Worm (Caenorhabditis elegans) whole organism, dauer: ENCODE data around the gene spig-6.
"Not testable (repeated sequence)": the region's sequence is repeated elsewhere in the genome, so short reads cannot be mapped to it uniquely, and the experiment has no call there.

ENCODE experiments used
- unc-62 ChIP-seq: sonication (generic microtip); optimal IDR thresholded peaks from 2 replicates; lab custom pipeline; 2017; ENCODE audit warnings: missing biosample characterization, missing genetic modification reagents, missing genetic modification characterization

The spig-6 gene

DNA sequence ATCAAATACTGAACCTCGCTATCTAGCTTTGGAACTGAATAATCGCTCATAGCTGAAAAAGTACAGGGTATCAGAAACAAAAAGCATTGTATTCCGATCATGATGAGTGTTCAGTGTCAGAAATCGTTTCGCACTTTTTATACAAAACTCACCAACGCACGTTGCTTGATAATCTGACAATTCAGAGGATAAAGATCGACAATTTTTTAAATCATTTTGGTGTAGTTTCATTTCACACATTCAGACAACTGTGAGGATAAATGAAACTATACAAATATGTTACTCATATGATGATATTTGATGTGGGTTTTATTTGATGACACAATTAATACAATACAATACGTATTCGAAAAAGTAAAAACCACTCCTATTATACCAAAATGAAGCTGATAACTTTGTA lies 1.7 kb downstream of the spig-6 start, which contains the start of gene F57E7.2:
Gene F57E7.2, minus strand, starts transcription at position 101 of the 400 bp plus-strand sequence.
- TF ChIP-seq unc-62: no peak

DNA sequence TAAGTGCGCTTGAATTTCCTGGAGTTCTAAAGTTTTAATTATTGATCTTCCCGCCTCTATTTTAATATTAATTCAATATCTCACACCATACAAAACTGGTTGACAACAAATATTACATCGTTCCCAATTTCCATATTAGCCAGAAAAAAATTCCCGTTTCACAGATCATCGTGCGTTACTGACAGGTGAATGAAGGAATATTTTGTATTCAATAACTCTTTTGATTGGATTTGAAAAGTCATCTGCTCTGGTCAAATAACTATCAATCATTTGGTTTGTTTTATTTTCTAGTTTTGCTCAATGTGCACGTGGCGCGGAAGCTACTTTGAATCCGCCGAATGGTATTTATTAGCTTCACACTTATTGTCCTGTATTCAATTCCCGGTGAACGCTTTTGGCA lies 2.3 kb downstream of the spig-6 start, which contains the start of gene srh-139:
Gene srh-139, plus strand, starts transcription at position 301 of the 400 bp plus-strand sequence.
- no peak for TF ChIP-seq unc-62

DNA sequence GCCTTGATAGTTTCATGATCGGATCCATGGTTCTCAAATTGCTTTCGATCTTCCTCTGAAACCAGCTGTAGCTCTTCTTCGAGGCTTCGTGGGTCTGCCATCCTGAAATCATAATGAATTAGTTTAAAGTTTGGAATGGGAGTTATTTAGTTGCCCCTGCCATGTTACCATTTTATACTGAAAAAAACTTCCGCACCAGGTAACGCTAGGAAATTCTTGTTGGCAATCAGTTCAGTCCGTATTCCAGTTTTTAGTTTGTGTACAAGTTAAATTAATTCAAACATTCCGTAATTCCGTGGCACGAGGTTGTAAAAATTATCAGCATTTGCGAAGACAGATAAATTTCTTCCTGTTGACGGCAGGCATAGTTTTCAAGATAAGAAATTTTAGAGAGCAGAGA lies 6.1 kb downstream of the spig-6 start, which contains the start of gene Y32B12A.5:
Gene Y32B12A.5, minus strand, starts transcription at position 101 of the 400 bp plus-strand sequence.
- no peak for TF ChIP-seq unc-62

DNA sequence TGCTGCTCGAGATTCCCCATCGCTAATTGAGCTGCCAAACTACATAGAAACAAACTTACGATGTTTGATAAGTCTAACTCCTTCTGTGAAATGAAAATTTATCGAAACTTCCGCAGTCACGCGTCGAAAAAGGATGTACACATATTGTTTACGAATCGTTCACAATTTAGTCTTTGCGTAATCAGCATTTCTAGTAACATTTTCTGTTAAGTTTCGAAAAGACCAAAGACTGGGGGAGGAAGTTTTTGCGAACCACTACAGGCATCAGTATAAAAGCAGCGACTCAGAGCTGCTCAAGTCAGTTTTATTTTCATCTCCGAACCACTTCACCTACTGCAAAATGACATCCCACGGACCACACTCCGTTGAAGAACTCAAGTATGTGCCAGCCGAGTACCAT lies 6.8 kb downstream of the spig-6 start, which contains the start of gene sqst-4:
Gene sqst-4, plus strand, starts transcription at position 301 of the 400 bp plus-strand sequence.
- no peak for TF ChIP-seq unc-62

DNA sequence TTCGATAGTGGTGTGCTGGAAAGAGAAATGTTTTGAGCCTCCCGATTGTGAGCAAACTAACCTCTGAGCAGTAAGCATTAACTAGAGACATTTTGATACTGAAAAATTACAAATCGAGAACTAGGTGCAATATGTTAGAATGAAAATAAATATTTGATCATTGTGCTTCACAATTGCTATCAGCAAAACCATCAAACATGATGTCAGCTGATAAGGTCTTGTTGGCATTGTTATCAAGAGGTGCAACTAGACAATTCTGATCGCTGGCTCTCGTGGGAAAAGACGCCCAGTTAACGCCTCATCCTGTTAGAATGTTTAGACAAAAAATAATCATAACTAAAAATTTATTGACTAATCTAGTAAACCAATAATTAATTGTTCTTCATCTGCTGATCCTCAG lies 13.0 kb downstream of the spig-6 start, which contains the start of gene comt-2:
Gene comt-2, minus strand, starts transcription at position 131 of the 400 bp plus-strand sequence.
- TF ChIP-seq unc-62: no peak

DNA sequence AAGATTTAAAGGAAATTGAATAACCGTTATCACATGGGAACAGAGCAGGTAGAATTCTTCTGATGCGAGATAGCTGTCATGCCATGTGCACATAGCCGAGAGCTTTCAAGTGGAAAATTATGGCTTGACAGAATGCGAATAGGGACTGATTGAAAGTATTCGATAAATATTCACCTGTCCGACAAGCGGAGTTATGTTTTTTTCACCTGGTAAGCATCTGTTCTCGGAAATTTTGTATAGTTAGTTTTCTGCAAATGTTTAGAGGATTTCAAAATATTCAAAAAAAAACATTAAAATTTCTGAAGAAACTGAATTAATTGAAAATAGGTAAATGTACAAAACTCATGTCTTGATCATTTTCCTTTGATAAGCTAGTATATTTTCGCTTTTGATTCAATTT lies 16.1 kb downstream of the spig-6 start, which contains the start of gene srh-136:
Gene srh-136, minus strand, starts transcription at position 93 of the 400 bp plus-strand sequence.
- no peak for TF ChIP-seq unc-62

DNA sequence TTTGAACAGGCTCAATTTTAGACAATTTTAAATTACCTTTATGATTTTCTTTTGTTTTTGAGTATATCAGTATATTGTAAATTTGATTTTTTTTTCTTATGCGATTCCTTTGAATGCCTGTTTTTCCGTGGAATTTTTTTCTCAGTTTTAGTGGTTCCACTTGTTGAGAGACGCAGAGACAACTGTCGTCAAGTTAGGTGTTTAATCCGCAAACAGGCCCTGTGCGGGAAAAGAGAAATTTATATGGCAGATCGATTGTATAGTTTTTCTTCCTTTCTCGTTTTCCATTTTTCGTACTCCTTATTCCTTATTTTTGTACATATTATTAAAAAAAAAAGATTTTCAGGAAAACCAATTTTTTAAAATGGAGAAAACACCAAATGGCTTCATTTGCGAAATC lies 17.6 kb downstream of the spig-6 start, which contains the start of gene F36D3.1:
Gene F36D3.1, plus strand, starts transcription at position 347 of the 400 bp plus-strand sequence.
- TF ChIP-seq unc-62: no peak

DNA sequence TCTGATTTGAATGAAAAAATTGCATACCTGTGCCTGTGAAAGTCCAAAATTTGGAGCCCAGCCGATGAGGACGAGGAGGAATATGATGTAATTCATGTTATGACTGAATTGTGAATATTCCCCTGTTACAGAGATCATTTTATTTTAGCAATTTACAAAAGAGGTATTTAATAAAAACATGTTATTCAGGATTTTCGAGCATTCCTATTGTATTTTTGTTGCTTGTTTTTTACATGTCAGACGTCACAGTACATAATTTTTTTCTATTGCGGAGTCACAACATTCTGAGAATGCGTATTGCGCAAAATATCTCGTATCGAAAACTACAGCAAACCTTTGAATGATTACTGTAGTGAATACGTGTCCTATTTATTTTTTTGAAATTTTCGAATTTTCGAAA lies 21.8 kb downstream of the spig-6 start, which contains the start of gene F36D3.14:
Gene F36D3.14, minus strand, starts transcription at position 101 of the 400 bp plus-strand sequence.
- TF ChIP-seq unc-62: no peak

DNA sequence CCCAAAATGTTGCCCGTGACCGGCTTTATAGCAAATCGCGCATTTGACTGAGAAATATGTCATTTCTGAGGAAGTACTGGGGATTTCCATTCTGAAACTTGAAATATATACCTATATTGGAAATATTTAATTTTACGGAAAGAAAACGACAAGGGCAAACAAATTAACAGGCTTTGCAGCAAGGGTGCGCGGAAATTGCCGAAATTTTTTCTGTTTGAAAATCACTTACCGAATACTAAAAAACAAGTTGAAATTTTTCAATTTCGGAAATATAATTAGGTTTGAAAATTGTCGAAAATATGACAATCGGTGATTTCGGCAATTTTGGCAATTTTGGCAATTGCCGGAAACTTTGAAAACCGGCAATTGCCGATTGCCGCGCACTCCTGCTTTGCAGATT lies 24.4 kb downstream of the spig-6 start, which contains the start of gene nhr-54:
Gene nhr-54, minus strand, starts transcription at position 101 of the 400 bp plus-strand sequence.
- TF ChIP-seq unc-62: no peak

DNA sequence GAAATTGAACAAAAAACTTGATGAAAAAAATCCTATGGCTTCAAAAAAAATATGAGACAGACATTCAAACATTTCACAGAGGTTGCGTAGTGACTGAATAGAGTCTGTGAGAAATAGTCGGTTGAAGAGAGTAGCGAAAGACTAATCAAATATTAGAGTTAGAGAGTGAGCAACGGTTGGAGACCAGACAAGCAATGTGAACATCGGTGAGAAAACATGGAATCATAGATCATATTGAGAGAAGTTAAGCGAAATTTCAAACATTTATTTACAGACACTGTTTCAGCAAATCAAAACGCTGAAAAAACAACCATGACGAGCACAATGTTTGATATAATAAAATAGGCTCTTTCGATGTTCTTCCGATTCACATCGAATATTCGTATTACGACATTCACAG lies 25.3 kb downstream of the spig-6 start:
- TF ChIP-seq unc-62: no peak

DNA sequence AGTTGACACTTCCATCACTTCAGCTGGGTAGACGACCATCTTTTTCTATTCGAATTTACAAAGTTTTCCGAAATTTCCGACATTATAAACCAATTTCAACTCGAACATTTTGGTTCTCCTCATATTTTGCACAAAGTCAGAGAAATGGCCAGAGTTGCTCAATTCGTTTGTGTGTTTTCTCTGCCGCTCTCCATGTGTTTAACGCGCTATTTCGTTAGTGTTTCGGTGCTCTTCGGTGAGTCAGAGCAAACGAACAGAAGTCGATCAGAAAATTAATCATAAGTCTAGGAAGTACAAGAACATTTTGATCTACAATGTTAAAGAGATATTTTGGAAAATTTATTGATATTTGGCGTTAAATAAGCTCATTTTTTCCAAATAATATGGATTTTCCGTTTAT lies 27.3 kb downstream of the spig-6 start, which contains the start of gene srr-3:
Gene srr-3, minus strand, starts transcription at position 101 of the 400 bp plus-strand sequence.
- no peak for TF ChIP-seq unc-62

DNA sequence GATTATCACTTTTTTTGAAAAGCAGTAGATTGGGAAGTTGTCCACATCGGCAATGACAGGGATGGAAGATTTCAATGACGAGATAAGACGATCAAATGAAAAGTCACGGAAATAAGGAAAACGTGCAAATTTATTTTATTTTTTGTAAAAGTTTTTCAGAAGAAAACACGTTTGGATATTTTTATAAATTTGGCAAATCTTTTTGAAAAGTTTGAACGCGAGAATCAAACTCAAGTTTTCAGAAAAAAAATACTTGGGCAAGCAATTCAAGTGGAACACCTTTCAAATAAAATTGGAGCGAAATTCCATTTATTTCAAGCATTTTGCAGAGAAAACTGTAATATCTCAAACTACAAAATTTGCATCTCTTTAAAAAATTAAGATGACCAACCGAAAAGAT lies 33.8 kb downstream of the spig-6 start, which contains the start of gene F36D3.5:
Gene F36D3.5, minus strand, starts transcription at position 101 of the 400 bp plus-strand sequence.
- TF ChIP-seq unc-62: not testable (repeated sequence)

DNA sequence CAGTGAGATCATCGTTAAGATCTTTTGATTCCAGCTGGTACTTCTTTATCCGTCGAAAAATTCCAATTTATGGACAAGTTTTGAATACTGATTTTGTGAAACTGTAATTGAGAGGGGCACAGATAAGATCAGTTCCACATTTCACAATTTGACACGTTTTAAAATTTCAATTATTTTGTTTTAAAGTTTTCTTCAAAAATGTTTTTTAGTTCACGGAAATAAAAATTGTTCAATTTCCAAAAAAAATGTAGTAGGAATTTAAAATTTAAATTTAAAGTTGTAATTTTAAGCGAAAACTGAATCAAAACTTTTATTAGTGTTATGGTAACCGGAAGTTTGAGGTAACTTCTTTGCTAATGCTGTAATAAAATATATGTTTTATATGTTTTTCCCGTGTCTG lies 36.2 kb downstream of the spig-6 start, which contains the start of gene F36D3.4:
Gene F36D3.4, minus strand, starts transcription at position 101 of the 400 bp plus-strand sequence.
- no peak for TF ChIP-seq unc-62

DNA sequence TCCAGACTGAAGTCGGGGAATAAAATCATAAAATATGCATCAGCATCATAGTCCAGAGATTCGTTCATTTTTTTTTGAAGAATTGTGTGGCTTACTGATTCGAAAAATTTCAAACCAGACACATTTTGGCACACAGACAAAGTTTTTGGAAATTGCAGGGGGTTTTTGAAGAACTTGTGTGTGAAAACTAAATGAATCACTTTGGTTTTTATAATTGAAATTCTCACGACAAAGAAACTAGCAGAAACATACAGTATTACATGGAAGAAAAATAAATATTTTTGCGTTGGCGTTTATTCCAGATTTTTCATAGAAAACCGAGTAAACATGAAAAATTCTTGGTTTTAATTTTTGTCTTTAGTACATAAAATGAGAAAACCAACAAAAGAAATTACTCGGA lies 40.9 kb downstream of the spig-6 start, which contains the start of gene srw-34:
Gene srw-34, minus strand, starts transcription at position 101 of the 400 bp plus-strand sequence.
- no peak for TF ChIP-seq unc-62

DNA sequence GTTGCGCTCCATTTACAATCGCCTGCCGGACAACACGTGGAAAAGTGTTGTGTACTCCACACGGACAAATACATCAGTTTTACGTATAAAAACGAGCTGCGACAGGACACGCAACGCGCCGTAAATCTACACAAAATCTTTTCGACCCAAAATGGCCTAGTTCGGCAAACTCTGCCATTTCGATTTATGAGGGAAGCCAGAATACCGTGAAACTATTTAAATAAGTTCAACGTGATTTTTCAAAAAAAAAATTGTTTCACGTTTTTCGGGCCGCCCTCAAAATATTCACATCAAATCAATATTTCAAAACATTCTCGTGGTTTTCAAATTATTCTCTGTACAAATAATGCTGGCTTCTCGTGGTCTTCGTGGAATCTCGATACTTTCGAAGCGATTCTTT lies 45.5 kb downstream of the spig-6 start, which contains the start of gene F36D3.8:
Gene F36D3.8, plus strand, starts transcription at position 301 of the 400 bp plus-strand sequence.
- TF ChIP-seq unc-62: no peak

DNA sequence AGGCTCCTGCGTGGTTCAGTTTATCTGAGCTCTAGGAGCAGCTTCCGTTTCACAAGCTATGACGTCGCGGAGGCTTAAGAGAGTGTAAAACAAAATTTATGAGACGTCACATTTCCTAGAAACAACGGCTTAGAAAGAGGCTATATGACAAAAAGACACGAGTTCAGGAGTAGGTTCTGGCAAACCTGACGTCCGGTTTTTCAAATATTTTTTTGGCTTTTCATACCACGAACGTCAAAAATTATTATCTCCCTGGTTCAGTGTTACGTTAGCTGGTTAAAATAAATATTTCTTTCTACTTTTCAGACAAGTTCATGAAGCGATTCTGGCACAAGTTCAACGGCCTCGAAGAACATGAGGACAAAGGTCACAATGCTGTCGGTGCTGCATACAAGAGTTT lies 46.4 kb downstream of the spig-6 start, which contains the start of gene F36D3.16:
Gene F36D3.16, plus strand, starts transcription at position 301 of the 400 bp plus-strand sequence.
- TF ChIP-seq unc-62: no peak
